Worm (Caenorhabditis elegans): ENCODE measurements around the gene Y102A5C.4.

DNA sequence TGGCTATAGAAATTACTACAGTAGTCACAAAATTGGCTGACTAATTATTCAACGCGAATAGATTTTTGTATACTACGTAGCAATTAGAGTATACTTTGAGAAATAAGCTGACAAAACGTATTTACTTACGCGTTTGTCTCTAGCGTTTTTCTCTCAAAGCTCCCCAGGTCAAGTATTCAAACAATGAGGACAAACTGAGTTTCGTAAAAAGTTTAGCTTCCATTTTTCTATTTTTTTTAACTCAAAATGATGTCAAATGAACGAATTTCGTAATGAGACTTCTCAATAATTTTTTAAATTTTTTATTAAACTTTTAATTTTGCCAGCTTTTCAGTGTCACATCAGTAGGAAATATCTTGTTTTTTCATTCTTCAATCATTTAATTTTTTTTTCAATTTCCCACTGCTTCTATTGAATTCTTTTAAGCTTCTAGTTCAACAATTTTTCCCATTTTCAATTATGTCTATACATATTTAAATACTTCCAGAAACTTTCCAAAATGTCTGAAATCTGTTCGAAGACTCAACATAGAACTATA lies 33.2 kb upstream of the Y102A5C.4 start, which contains the start of the genes ifas-2 and fbxa-44:
- TF ChIP-seq ztf-29 (GFP tag; IDR thresholded peaks at IDR 0.05), result no peak
- no peak for TF ChIP-seq cog-1 (tag; optimal IDR thresholded peaks at IDR 0.05)
- no peak for TF ChIP-seq med-1 (GFP tag; optimal IDR thresholded peaks at IDR 0.05; ENCODE audit: insufficient read depth)
- TF ChIP-seq T22C8.4 (GFP tag; IDR thresholded peaks at IDR 0.05), result no peak
- TF ChIP-seq ref-1 (GFP tag; conservative IDR thresholded peaks at IDR 0.05), result no peak

Data from whole organism, midembryonic.